Worm (Caenorhabditis elegans) whole organism, young adult: Measurements from ENCODE around the gene nuo-1.

Experiments
- B0336.3 ChIP-seq: fragments of 200-800 bp; sonication (Bioruptor generic); IDR thresholded peaks from 2 replicates; pipeline ENCODE4 v1.3.6; 2022; ENCODE audit warnings: missing genetic modification characterization, missing compliant biosample characterization
- F39B2.1 ChIP-seq: fragments of 200-800 bp; sonication (Bioruptor generic); IDR thresholded peaks from 2 replicates; pipeline ENCODE4 v1.3.6; 2022; ENCODE audit warnings: missing genetic modification reagents, missing genetic modification characterization, missing compliant biosample characterization
- F55B11.4 ChIP-seq: sonication (generic microtip); optimal IDR thresholded peaks from 2 replicates; lab custom pipeline; 2016; ENCODE audit warnings: missing compliant biosample characterization, missing genetic modification characterization, borderline replicate concordance; ENCODE audit not compliant: insufficient read depth
- K12H6.12 ChIP-seq: fragments of 200-800 bp; sonication (Bioruptor generic); optimal IDR thresholded peaks from 2 replicates; lab custom pipeline; 2018; ENCODE audit warnings: mild to moderate bottlenecking, missing genetic modification characterization, missing compliant biosample characterization
- T07F8.4 ChIP-seq: sonication (generic microtip); optimal IDR thresholded peaks from 2 replicates; lab custom pipeline; 2016; ENCODE audit warnings: mild to moderate bottlenecking, missing genetic modification characterization, moderate library complexity, missing compliant biosample characterization
- Y95B8A.8 ChIP-seq: fragments of 200-800 bp; sonication (Bioruptor generic); IDR thresholded peaks from 2 replicates; pipeline ENCODE4 v1.3.6; 2022; ENCODE audit warnings: missing genetic modification reagents, missing genetic modification characterization, missing compliant biosample characterization
- akir-1 ChIP-seq: fragments of 200-800 bp; sonication (Bioruptor generic); optimal IDR thresholded peaks from 2 replicates; lab custom pipeline; 2018; ENCODE audit warnings: mild to moderate bottlenecking, missing genetic modification characterization, moderate library complexity, missing compliant biosample characterization
- ama-1 ChIP-seq, 3 experiments: fragments of 150-350 bp in 1 of 3; sonication (generic microtip) in 2 of 3; optimal IDR thresholded peaks; 2 replicates each; lab custom pipeline; 2014 to 2018; ENCODE audit warnings: missing biosample characterization in 2 of 3, missing genetic modification characterization in 2 of 3, missing genetic modification reagents in 2 of 3
- aptf-2 ChIP-seq: fragments of 200-800 bp; sonication (Bioruptor generic); conservative IDR thresholded peaks from 2 replicates; pipeline ENCODE4 v1.3.6; 2022; ENCODE audit warnings: missing genetic modification reagents, missing genetic modification characterization, missing compliant biosample characterization
- attf-3 ChIP-seq: fragments of 200-800 bp; sonication (Bioruptor generic); conservative IDR thresholded peaks from 2 replicates; pipeline ENCODE4 v1.3.6; 2022; ENCODE audit warnings: missing genetic modification reagents, missing genetic modification characterization, missing compliant biosample characterization
- cebp-2 ChIP-seq: fragments of 200-800 bp; sonication (Bioruptor generic); IDR thresholded peaks from 2 replicates; pipeline ENCODE4 v1.3.6; 2022; ENCODE audit warnings: missing genetic modification characterization, missing compliant biosample characterization
- dpff-1 ChIP-seq: sonication (generic microtip); optimal IDR thresholded peaks from 2 replicates; lab custom pipeline; 2017; ENCODE audit warnings: mild to moderate bottlenecking, missing genetic modification characterization, missing compliant biosample characterization
- dpl-1 ChIP-seq: fragments of 150-350 bp; optimal IDR thresholded peaks from 2 replicates; lab custom pipeline; 2014; ENCODE audit warnings: missing biosample characterization, missing genetic modification reagents, missing genetic modification characterization
- efl-1 ChIP-seq: fragments of 150-350 bp; optimal IDR thresholded peaks from 2 replicates; lab custom pipeline; 2014; ENCODE audit warnings: missing biosample characterization, missing genetic modification reagents, missing genetic modification characterization
- egrh-3 ChIP-seq: fragments of 200-800 bp; sonication (Bioruptor generic); IDR thresholded peaks from 2 replicates; pipeline ENCODE4 v1.3.6; 2022; ENCODE audit warnings: missing genetic modification reagents, missing genetic modification characterization, missing compliant biosample characterization
- ekl-4 ChIP-seq: fragments of 200-800 bp; sonication (Bioruptor generic); IDR thresholded peaks from 2 replicates; pipeline ENCODE4 v1.3.6; 2022; ENCODE audit warnings: missing genetic modification reagents, missing genetic modification characterization, missing compliant biosample characterization
- ets-4 ChIP-seq: fragments of 200-800 bp; sonication (Bioruptor generic); optimal IDR thresholded peaks from 2 replicates; lab custom pipeline; 2018; ENCODE audit warnings: mild to moderate bottlenecking, missing genetic modification characterization, missing compliant biosample characterization
- him-1 ChIP-seq: sonication (generic microtip); optimal IDR thresholded peaks from 2 replicates; lab custom pipeline; 2016; ENCODE audit warnings: missing genotype, missing genetic modification reagents, missing genetic modification characterization, missing compliant biosample characterization
- hlh-26 ChIP-seq: fragments of 200-800 bp; sonication (Bioruptor generic); conservative IDR thresholded peaks from 2 replicates; pipeline ENCODE4 v1.3.6; 2022; ENCODE audit warnings: missing genetic modification reagents, missing genetic modification characterization, missing compliant biosample characterization
- hmg-1.2 ChIP-seq: fragments of 200-800 bp; sonication (Bioruptor generic); IDR thresholded peaks from 2 replicates; pipeline ENCODE4 v1.3.6; 2022; ENCODE audit warnings: missing genetic modification reagents, missing genetic modification characterization, missing compliant biosample characterization
- hsf-1 ChIP-seq: fragments of 200-800 bp; sonication (Bioruptor generic); IDR thresholded peaks from 2 replicates; pipeline ENCODE4 v1.3.6; 2022; ENCODE audit warnings: missing genetic modification reagents, missing genetic modification characterization, missing compliant biosample characterization
- lin-26 ChIP-seq: fragments of 200-800 bp; sonication (Bioruptor generic); IDR thresholded peaks from 2 replicates; pipeline ENCODE4 v1.3.6; 2022; ENCODE audit warnings: missing genetic modification reagents, missing genetic modification characterization, missing compliant biosample characterization
- lin-35 ChIP-seq, 3 experiments: fragments of 150-350 bp in 2 of 3; sonication (generic microtip) in 1 of 3; optimal IDR thresholded peaks; 2 replicates each; lab custom pipeline; 2014 to 2018; ENCODE audit warnings: missing biosample characterization in 3 of 3, missing genetic modification characterization in 3 of 3, missing genetic modification reagents in 3 of 3
- lin-54 ChIP-seq: fragments of 200-800 bp; sonication (Bioruptor generic); optimal IDR thresholded peaks from 2 replicates; lab custom pipeline; 2018; ENCODE audit warnings: mild to moderate bottlenecking, missing genetic modification characterization, missing compliant biosample characterization
- madf-10 ChIP-seq: sonication (generic microtip); optimal IDR thresholded peaks from 2 replicates; lab custom pipeline; 2016; ENCODE audit warnings: mild to moderate bottlenecking, missing genetic modification characterization, missing compliant biosample characterization
- mel-28 ChIP-seq: sonication (generic microtip); optimal IDR thresholded peaks from 2 replicates; lab custom pipeline; 2016; ENCODE audit warnings: borderline replicate concordance, mild to moderate bottlenecking, missing genetic modification characterization, missing compliant biosample characterization
- mxl-1 ChIP-seq: sonication (generic microtip); optimal IDR thresholded peaks from 2 replicates; lab custom pipeline; 2016; ENCODE audit warnings: missing genetic modification characterization, missing compliant biosample characterization
- nhr-179 ChIP-seq: sonication (generic microtip); optimal IDR thresholded peaks from 2 replicates; lab custom pipeline; 2016; ENCODE audit warnings: mild to moderate bottlenecking, missing genetic modification characterization, missing compliant biosample characterization
- pbrm-1 ChIP-seq: fragments of 200-800 bp; sonication (Bioruptor generic); IDR thresholded peaks from 2 replicates; pipeline ENCODE4 v1.3.6; 2022; ENCODE audit warnings: missing genetic modification reagents, missing genetic modification characterization, missing compliant biosample characterization
- pha-4 ChIP-seq: fragments of 150-350 bp; sonication (generic microtip); optimal IDR thresholded peaks from 2 replicates; lab custom pipeline; 2014; ENCODE audit warnings: missing biosample characterization, missing genetic modification reagents, missing genetic modification characterization
- rec-8 ChIP-seq, 2 experiments: sonication (generic microtip); optimal IDR thresholded peaks; 2 replicates each; lab custom pipeline; 2016; ENCODE audit warnings: mild to moderate bottlenecking in 2 of 2, missing genetic modification characterization in 2 of 2, missing genetic modification reagents in 2 of 2, missing genotype in 2 of 2, missing biosample characterization in 1 of 2, missing compliant biosample characterization in 1 of 2, moderate library complexity in 1 of 2
- snpc-3.4 ChIP-seq: sonication (generic microtip); optimal IDR thresholded peaks from 2 replicates; lab custom pipeline; 2017; ENCODE audit warnings: missing genetic modification characterization, mild to moderate bottlenecking, missing compliant biosample characterization, antibody characterized with exemption, moderate library complexity, missing genotype, missing genetic modification reagents
- sptf-2 ChIP-seq: fragments of 200-800 bp; sonication (Bioruptor generic); optimal IDR thresholded peaks from 2 replicates; lab custom pipeline; 2018; ENCODE audit warnings: mild to moderate bottlenecking, missing genetic modification characterization, missing compliant biosample characterization
- xnd-1 ChIP-seq: sonication (generic microtip); optimal IDR thresholded peaks from 2 replicates; lab custom pipeline; 2016; ENCODE audit warnings: missing genotype, missing genetic modification reagents, missing genetic modification characterization, missing compliant biosample characterization
- zim-3 ChIP-seq: sonication (generic microtip); optimal IDR thresholded peaks from 2 replicates; lab custom pipeline; 2017; ENCODE audit warnings: mild to moderate bottlenecking, missing genetic modification characterization, moderate library complexity, missing compliant biosample characterization
- ztf-25 ChIP-seq: fragments of 200-800 bp; sonication (Bioruptor generic); IDR thresholded peaks from 2 replicates; pipeline ENCODE4 v1.3.6; 2022; ENCODE audit warnings: missing genetic modification reagents, missing genetic modification characterization, missing compliant biosample characterization
- ztf-26 ChIP-seq: sonication (generic microtip); optimal IDR thresholded peaks from 2 replicates; lab custom pipeline; 2017; ENCODE audit warnings: missing genetic modification characterization, missing compliant biosample characterization
- ztf-28 ChIP-seq: fragments of 200-800 bp; sonication (Bioruptor generic); IDR thresholded peaks from 2 replicates; pipeline ENCODE4 v1.3.6; 2022; ENCODE audit warnings: missing genetic modification reagents, missing genetic modification characterization, missing compliant biosample characterization

The nuo-1 gene

DNA sequence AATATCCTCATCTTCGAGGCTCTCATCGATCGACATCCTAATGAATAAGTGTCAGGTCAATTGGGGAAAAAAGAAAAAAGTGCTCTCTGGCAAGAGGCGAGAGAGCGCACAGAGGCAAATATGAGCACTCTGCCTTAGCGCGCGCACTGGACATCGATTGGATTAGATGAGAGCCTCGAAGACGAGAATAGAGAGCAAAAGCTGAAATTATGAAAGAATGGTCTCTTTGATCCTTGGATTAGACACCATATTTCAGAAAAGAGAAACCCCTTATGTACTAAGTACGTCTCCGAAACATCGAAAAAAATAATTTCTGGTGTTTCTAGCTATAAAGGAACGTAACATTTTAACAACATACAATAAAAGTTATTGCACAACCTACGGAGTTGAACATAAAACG lies 42.4 kb upstream of the nuo-1 start, which contains the start of gene F45E10.2:
F45E10.2 (minus strand) TSS at position 101 of the 400 bp plus-strand sequence.
- TF ChIP-seq ztf-25 (GFP tag; lab: Robert Waterston, UW) (no peak), attf-3 (GFP tag; lab: Robert Waterston, UW) (no peak), madf-10 (tag; lab: Kevin White, UChicago) (no peak), lin-54 (GFP tag; lab: Kevin White, UChicago) (no peak), lin-35 (GFP tag; optimal IDR thresholded peaks at IDR 0.05; lab: Kevin White, UChicago) (no peak), xnd-1 (tag; lab: Kevin White, UChicago) (no peak), akir-1 (GFP tag; lab: Kevin White, UChicago) (no peak), lin-26 (no peak)
- TF ChIP-seq, all 124 proteins: peak for 0

- TF ChIP-seq ama-1 (optimal IDR thresholded peaks at IDR 0.05; lab: Kevin White, UChicago) (no peak), ama-1 (GFP tag; optimal IDR thresholded peaks at IDR 0.05; lab: Kevin White, UChicago) (no peak), mel-28 (tag; lab: Kevin White, UChicago) (no peak), pbrm-1 (GFP tag; lab: Robert Waterston, UW) (no peak), K12H6.12 (tag; lab: Kevin White, UChicago) (no peak), lin-35 (GFP tag; optimal IDR thresholded peaks at IDR 0.05; lab: Kevin White, UChicago) (no peak), efl-1 (no peak), rec-8 (tag; optimal IDR thresholded peaks at IDR 0.05; lab: Kevin White, UChicago) (no peak), ets-4 (GFP tag; lab: Kevin White, UChicago) (no peak), zim-3 (tag; lab: Kevin White, UChicago) (no peak), mxl-1 (tag; lab: Kevin White, UChicago) (no peak), lin-54 (GFP tag; lab: Kevin White, UChicago) (no peak), F39B2.1 (GFP tag; lab: Robert Waterston, UW) (no peak), ekl-4 (GFP tag; lab: Robert Waterston, UW) (no peak), T07F8.4 (tag; lab: Kevin White, UChicago) (no peak), egrh-3 (GFP tag; lab: Robert Waterston, UW) (no peak), hlh-26 (GFP tag; lab: Robert Waterston, UW) (no peak), hmg-1.2 (GFP tag; lab: Robert Waterston, UW) (no peak), nhr-179 (tag; lab: Kevin White, UChicago) (no peak), Y95B8A.8 (GFP tag; lab: Robert Waterston, UW) (no peak), madf-10 (tag; lab: Kevin White, UChicago) (no peak)
Observed at ce11 chrII:11057256-11057655, 40.4 kb upstream of the nuo-1 start.

DNA sequence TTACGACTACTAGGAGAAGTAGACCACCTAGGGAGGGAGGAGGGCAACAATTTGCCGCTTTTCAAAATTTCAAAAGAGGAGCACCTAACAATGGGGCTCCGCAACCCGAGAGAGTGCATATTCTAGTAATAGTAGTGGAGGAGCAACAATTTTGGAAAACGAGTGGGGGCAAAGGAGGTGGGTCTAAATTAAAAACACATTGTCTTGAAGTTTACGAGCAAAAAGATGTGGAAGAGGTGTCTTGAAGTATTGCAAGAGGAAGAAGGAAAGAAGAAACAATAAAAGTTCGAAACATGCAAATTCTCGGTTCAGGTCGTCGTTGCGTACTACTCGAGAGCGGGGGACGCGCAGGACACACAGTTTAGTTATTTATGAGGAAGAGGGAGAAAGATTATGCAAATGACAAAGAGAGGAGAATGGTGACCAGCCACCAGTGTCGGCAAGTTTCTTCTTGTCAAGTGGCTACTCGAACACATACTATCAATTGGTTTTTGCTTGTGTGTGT lies 33.4 kb upstream of the nuo-1 start:
- no peak for TF ChIP-seq F55B11.4
- TF ChIP-seq hsf-1 = 0 out of 2 replicates have a peak, but pooled peaks have one; percentile 20
- TF ChIP-seq, all 124 proteins: peak for 1

DNA sequence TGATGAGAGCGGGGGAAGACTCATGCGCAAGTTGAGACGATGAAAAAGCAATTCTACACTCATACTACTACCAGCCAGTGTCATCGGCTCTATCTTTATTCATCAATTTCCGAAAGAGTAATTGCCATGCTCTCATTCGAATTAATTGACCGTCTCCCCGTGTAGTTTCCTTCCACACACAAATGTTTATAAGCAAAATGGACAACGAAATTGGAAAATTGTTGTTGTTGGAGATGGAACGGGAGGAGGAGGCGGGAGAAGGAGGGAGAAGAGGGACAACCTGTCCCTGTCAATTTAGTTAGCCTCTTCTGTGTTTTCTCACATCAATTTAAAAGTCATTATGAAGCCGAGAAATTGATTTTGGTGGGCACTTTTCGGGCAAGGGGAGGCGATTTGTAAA lies 25.1 kb upstream of the nuo-1 start:
- no peak for TF ChIP-seq sptf-2 (GFP tag; lab: Kevin White, UChicago)
- no peak for TF ChIP-seq dpff-1 (tag; lab: Kevin White, UChicago)
- TF ChIP-seq ztf-26 (tag; lab: Kevin White, UChicago) = no peak
- TF ChIP-seq hlh-26 (GFP tag; lab: Robert Waterston, UW) = no peak
- no peak for TF ChIP-seq aptf-2
- no peak for TF ChIP-seq mel-28 (tag; lab: Kevin White, UChicago)
- no peak for TF ChIP-seq him-1 (tag; lab: Kevin White, UChicago)
- TF ChIP-seq ztf-28 (GFP tag; lab: Robert Waterston, UW) = no peak
- TF ChIP-seq snpc-3.4 = no peak
- no peak for TF ChIP-seq B0336.3 (GFP tag; lab: Robert Waterston, UW)
- TF ChIP-seq cebp-2 = no peak
- TF ChIP-seq dpl-1 = no peak
- no peak for TF ChIP-seq pha-4
